Worm (Caenorhabditis elegans): ENCODE results near the gene inx-6.

The inx-6 gene

DNA sequence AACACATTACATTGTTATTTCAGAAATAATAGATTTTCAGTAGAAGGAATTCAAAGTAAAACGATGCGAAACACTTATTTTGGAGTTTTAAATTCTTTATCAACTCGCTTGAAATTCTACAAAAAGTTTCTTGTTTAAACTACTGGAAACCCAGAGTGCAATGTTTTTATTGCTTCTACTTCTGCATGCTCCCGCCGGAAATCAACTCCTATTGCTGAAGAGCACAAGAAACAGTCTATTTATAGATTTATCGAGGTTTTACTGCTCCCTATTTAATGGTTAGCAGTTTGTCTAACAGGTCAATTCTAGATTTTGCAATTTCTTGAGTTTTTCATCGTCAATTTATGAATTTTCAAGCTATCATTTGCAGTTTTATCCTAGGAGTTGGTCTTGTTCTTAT, 46.1 kb downstream of the inx-6 start, which contains the start of gene F07C6.6:
Gene F07C6.6, plus strand, starts transcription at position 301 of the 400 bp plus-strand sequence.
- TF ChIP-seq aly-2 (tag; optimal IDR thresholded peaks at IDR 0.05), result no peak

DNA sequence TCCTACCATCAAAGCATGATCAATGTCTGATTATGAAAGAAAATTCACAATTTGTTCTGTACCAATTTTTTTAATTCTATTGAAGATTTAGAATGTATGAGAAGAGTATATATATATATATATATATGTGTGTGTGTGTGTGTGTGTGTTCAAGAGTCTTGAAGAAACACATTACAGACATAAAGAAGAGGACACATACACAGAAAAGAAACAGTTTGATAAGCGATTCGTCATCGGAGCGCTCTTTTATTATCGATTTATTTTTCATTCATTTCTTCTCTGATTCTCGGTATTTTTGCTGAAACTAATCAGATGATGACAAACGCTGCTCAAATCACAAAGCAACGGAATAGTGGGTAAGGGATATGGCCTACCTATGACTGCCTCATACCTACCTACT, 47.2 kb downstream of the inx-6 start, which contains the start of gene pin-2:
Gene pin-2, plus strand, starts transcription at position 227 of the 400 bp plus-strand sequence.
- TF ChIP-seq elt-3 (tag; optimal IDR thresholded peaks at IDR 0.05) (no peak), ceh-28 (tag; optimal IDR thresholded peaks at IDR 0.05) (no peak), egl-27 (tag; optimal IDR thresholded peaks at IDR 0.05) (no peak), pqm-1 (tag; optimal IDR thresholded peaks at IDR 0.05) (peak; percentile 37), fos-1 (tag; optimal IDR thresholded peaks at IDR 0.05) (no peak), fkh-10 (GFP tag; optimal IDR thresholded peaks at IDR 0.05) (no peak), snpc-4 (tag; optimal IDR thresholded peaks at IDR 0.05) (no peak), nhr-76 (tag; optimal IDR thresholded peaks at IDR 0.05) (no peak), lin-15B (tag; optimal IDR thresholded peaks at IDR 0.05) (no peak), ztf-11 (tag; optimal IDR thresholded peaks at IDR 0.05) (no peak), nhr-28 (tag; optimal IDR thresholded peaks at IDR 0.05) (no peak), egl-5 (tag; optimal IDR thresholded peaks at IDR 0.05) (no peak), lsy-12 (tag; optimal IDR thresholded peaks at IDR 0.05) (no peak), elt-2 (tag; optimal IDR thresholded peaks at IDR 0.05) (peak; percentile 49), hmg-11 (tag; optimal IDR thresholded peaks at IDR 0.05) (no peak)

DNA sequence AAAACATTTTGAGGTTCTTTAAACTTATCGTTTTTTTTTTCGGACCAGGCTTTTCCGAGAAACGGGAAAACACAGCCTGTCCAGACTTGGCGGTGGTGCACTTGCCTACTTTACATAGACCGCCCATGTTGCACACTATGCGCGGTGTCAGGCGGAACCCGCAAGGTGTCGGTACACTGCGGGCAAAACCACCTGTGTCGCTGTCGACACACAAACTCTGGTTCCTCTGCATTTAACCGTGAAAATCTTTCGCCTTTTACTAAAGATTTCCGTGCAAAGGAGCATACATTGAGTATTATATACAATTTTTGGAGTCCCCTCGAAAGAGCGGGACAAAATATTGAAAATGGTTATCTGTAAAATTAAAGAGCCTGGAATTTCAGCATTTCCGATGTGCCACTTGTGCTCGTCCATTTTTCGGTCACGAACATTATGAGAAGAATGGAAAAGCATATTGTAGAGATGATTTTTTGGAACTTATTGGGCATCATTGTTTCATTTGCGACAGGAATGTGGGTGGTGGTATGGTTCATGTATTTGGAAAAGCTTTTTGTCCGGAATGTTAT, 49.1 kb downstream of the inx-6 start:
- TF ChIP-seq elt-2 (tag; optimal IDR thresholded peaks at IDR 0.05) (peak; percentile 20), ceh-28 (tag; optimal IDR thresholded peaks at IDR 0.05) (no peak), nhr-23 (tag; optimal IDR thresholded peaks at IDR 0.05) (no peak), daf-12 (tag; optimal IDR thresholded peaks at IDR 0.05) (no peak), sea-2 (GFP tag; optimal IDR thresholded peaks at IDR 0.05) (no peak), hmg-11 (tag; optimal IDR thresholded peaks at IDR 0.05) (no peak), snpc-4 (tag; optimal IDR thresholded peaks at IDR 0.05) (peak; percentile 69), skn-1 (tag; optimal IDR thresholded peaks at IDR 0.05) (no peak), lsy-12 (tag; optimal IDR thresholded peaks at IDR 0.05) (no peak), unc-62 (GFP tag; optimal IDR thresholded peaks at IDR 0.05) (no peak), pha-4 (tag; optimal IDR thresholded peaks at IDR 0.05) (no peak)

DNA sequence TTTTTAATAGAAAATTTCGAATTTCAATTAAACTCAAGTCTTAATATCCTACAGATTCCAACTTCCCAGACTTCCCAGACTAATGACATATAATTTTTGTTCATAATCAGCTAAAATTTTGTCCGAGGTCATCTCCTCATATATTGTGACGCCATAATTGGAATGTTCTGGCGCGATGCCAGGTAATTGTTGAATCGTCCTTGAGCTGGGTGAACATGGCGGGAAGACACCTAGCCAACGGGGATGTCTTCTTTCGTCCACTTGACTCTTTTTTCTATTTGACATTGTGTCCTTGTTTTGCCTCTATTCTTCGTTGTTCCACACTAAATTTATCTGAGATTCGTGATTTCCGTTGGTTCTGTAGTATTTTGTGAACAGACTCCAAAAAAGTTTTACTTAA, 50.4 kb downstream of the inx-6 start:
- peak; percentile 32 for TF ChIP-seq nhr-25 (tag; optimal IDR thresholded peaks at IDR 0.05)
- no peak for TF ChIP-seq ceh-9 (tag; optimal IDR thresholded peaks at IDR 0.05)
